Fruit fly (Drosophila melanogaster) whole organism, embryonic: ENCODE data around the gene CG31650.

Experiments
- CG10543 ChIP-seq: fragments of 200-800 bp; sonication (Bioruptor generic); optimal IDR thresholded peaks from 3 replicates; lab custom pipeline; 2017; ENCODE audit warnings: missing biosample characterization, mild to moderate bottlenecking, missing genetic modification characterization, moderate library complexity
- CG11723 ChIP-seq: fragments of 200-800 bp; sonication (Bioruptor generic); optimal IDR thresholded peaks from 2 replicates; lab custom pipeline; 2017; ENCODE audit warnings: missing biosample characterization, mild to moderate bottlenecking, missing genetic modification characterization
- CG14667 ChIP-seq: fragments of 200-800 bp; sonication (Bioruptor generic); IDR thresholded peaks from 2 replicates; pipeline ENCODE4 v1.3.6; 2022; ENCODE audit warnings: missing biosample characterization, missing genetic modification characterization
- CG14710 ChIP-seq: fragments of 200-800 bp; sonication (Bioruptor generic); optimal IDR thresholded peaks from 3 replicates; lab custom pipeline; 2019; ENCODE audit warnings: missing biosample characterization, mild to moderate bottlenecking, missing genetic modification characterization, moderate library complexity
- CG14860 ChIP-seq: fragments of 200-800 bp; sonication (Bioruptor generic); IDR thresholded peaks from 3 replicates; pipeline ENCODE4 v1.3.6; 2022; ENCODE audit warnings: missing biosample characterization, missing genetic modification characterization; ENCODE audit not compliant: partially characterized antibody
- CG15601 ChIP-seq: fragments of 200-800 bp; sonication (Bioruptor generic); optimal IDR thresholded peaks from 3 replicates; lab custom pipeline; 2019; ENCODE audit warnings: missing biosample characterization, mild to moderate bottlenecking, missing genetic modification characterization, moderate library complexity
- CG16779 ChIP-seq: fragments of 200-800 bp; sonication (Bioruptor generic); IDR thresholded peaks from 2 replicates; pipeline ENCODE4 v1.3.6; 2022; ENCODE audit warnings: missing biosample characterization, missing genetic modification characterization
- CG16815 ChIP-seq: fragments of 200-800 bp; sonication (Bioruptor generic); optimal IDR thresholded peaks from 3 replicates; lab custom pipeline; 2017; ENCODE audit warnings: missing biosample characterization, mild to moderate bottlenecking, missing genetic modification characterization
- CG17912 ChIP-seq: fragments of 200-800 bp; sonication (Bioruptor generic); optimal IDR thresholded peaks from 2 replicates; lab custom pipeline; 2018; ENCODE audit warnings: missing biosample characterization, mild to moderate bottlenecking, missing genetic modification characterization
- CG18262 ChIP-seq: fragments of 200-800 bp; optimal IDR thresholded peaks from 3 replicates; lab custom pipeline; 2019; ENCODE audit warnings: missing biosample characterization, mild to moderate bottlenecking, missing genetic modification characterization, moderate library complexity
- CG3847 ChIP-seq: fragments of 200-800 bp; sonication (Bioruptor generic); IDR thresholded peaks from 2 replicates; pipeline ENCODE4 v1.3.6; 2022; ENCODE audit warnings: missing biosample characterization, missing genetic modification characterization
- CG4282 ChIP-seq: fragments of 200-800 bp; sonication (Bioruptor generic); optimal IDR thresholded peaks from 2 replicates; lab custom pipeline; 2016; ENCODE audit warnings: missing biosample characterization, missing genetic modification characterization
- CG5180 ChIP-seq: fragments of 200-800 bp; sonication (Bioruptor generic); optimal IDR thresholded peaks from 3 replicates; lab custom pipeline; 2017; ENCODE audit warnings: missing biosample characterization, missing genetic modification characterization, mild to moderate bottlenecking, moderate library complexity, missing genetic modification reagents
- CG5953 ChIP-seq: fragments of 200-800 bp; sonication (Bioruptor generic); IDR thresholded peaks from 2 replicates; pipeline ENCODE4 v1.3.6; 2022; ENCODE audit warnings: missing biosample characterization, missing genetic modification characterization
- CG6854 ChIP-seq: fragments of 200-800 bp; sonication (Bioruptor generic); optimal IDR thresholded peaks from 3 replicates; lab custom pipeline; 2017; ENCODE audit warnings: missing biosample characterization, mild to moderate bottlenecking, missing genetic modification characterization
- CG8765 ChIP-seq: fragments of 200-800 bp; sonication (Bioruptor generic); IDR thresholded peaks from 2 replicates; pipeline ENCODE4 v1.3.6; 2022; ENCODE audit warnings: missing biosample characterization, missing genetic modification characterization
- CG9727 ChIP-seq: fragments of 200-800 bp; sonication (Bioruptor generic); optimal IDR thresholded peaks from 3 replicates; lab custom pipeline; 2017; ENCODE audit warnings: missing biosample characterization, mild to moderate bottlenecking, missing genetic modification characterization
- Dp ChIP-seq: fragments of 200-800 bp; sonication (Bioruptor generic); optimal IDR thresholded peaks from 2 replicates; lab custom pipeline; 2018; ENCODE audit warnings: missing biosample characterization, mild to moderate bottlenecking, missing genetic modification characterization, moderate library complexity
- Ets65A ChIP-seq: fragments of 200-800 bp; sonication (Bioruptor generic); peaks from one replicate; lab custom pipeline; 2016; ENCODE audit warnings: missing biosample characterization, missing genetic modification characterization
- H15 ChIP-seq: fragments of 200-800 bp; sonication (Bioruptor generic); IDR thresholded peaks from 3 replicates; pipeline ENCODE4 v1.3.6; 2022; ENCODE audit warnings: missing biosample characterization, missing genetic modification characterization
- MBD-R2 ChIP-seq: fragments of 200-800 bp; sonication (Bioruptor generic); IDR thresholded peaks from 2 replicates; pipeline ENCODE4 v1.3.6; 2022; ENCODE audit warnings: missing biosample characterization, missing genetic modification characterization
- Med ChIP-seq: fragments of 200-800 bp; sonication (Bioruptor generic); peaks from one replicate; lab custom pipeline; 2016; ENCODE audit warnings: missing biosample characterization, missing genetic modification characterization, mild to moderate bottlenecking, inconsistent platforms, moderate library complexity
- NFAT ChIP-seq: fragments of 200-800 bp; sonication (Bioruptor generic); IDR thresholded peaks from 2 replicates; pipeline ENCODE4 v1.3.6; 2022; ENCODE audit warnings: missing biosample characterization, missing genetic modification characterization
- Nf-YA ChIP-seq: fragments of 200-800 bp; sonication (Bioruptor generic); IDR thresholded peaks from 2 replicates; pipeline ENCODE4 v1.3.6; 2022; ENCODE audit warnings: missing biosample characterization, missing genetic modification characterization
- Nf-YB ChIP-seq: fragments of 200-800 bp; sonication (Bioruptor generic); optimal IDR thresholded peaks from 3 replicates; lab custom pipeline; 2019; ENCODE audit warnings: missing biosample characterization, mild to moderate bottlenecking, missing genetic modification characterization, moderate library complexity
- Opbp ChIP-seq: fragments of 200-800 bp; sonication (Bioruptor generic); IDR thresholded peaks from 3 replicates; pipeline ENCODE4 v1.3.6; 2022; ENCODE audit warnings: missing biosample characterization, missing genetic modification characterization; ENCODE audit not compliant: partially characterized antibody
- Side ChIP-seq: fragments of 200-800 bp; sonication (Bioruptor generic); optimal IDR thresholded peaks from 2 replicates; lab custom pipeline; 2016; ENCODE audit warnings: missing biosample characterization, missing genetic modification characterization
- bbx ChIP-seq: fragments of 200-800 bp; sonication (Bioruptor generic); IDR thresholded peaks from 2 replicates; pipeline ENCODE4 v1.3.6; 2022; ENCODE audit warnings: missing biosample characterization, missing genetic modification characterization; ENCODE audit not compliant: partially characterized antibody
- crol ChIP-seq: fragments of 200-800 bp; sonication (Bioruptor generic); IDR thresholded peaks from 2 replicates; pipeline ENCODE4 v1.3.6; 2022; ENCODE audit warnings: missing biosample characterization, missing genetic modification characterization
- dysf ChIP-seq: fragments of 200-800 bp; sonication (Bioruptor generic); IDR thresholded peaks from 3 replicates; pipeline ENCODE4 v1.3.6; 2022; ENCODE audit warnings: missing biosample characterization, missing genetic modification characterization
- fd96Cb ChIP-seq: fragments of 200-800 bp; sonication (Bioruptor generic); optimal IDR thresholded peaks from 2 replicates; lab custom pipeline; 2018; ENCODE audit warnings: missing biosample characterization, mild to moderate bottlenecking, missing genetic modification characterization, moderate library complexity
- gcm ChIP-seq: fragments of 200-800 bp; sonication (Bioruptor generic); optimal IDR thresholded peaks from 2 replicates; lab custom pipeline; 2019; ENCODE audit warnings: missing biosample characterization, mild to moderate bottlenecking, missing genetic modification characterization, moderate library complexity
- gem ChIP-seq: fragments of 200-800 bp; sonication (Bioruptor generic); optimal IDR thresholded peaks from 2 replicates; lab custom pipeline; 2019; ENCODE audit warnings: missing biosample characterization, mild to moderate bottlenecking, missing genetic modification characterization, moderate library complexity
- mam ChIP-seq: fragments of 200-800 bp; sonication (Bioruptor generic); optimal IDR thresholded peaks from 3 replicates; lab custom pipeline; 2016; ENCODE audit warnings: missing biosample characterization, missing genetic modification characterization
- onecut ChIP-seq: fragments of 200-800 bp; sonication (Bioruptor generic); IDR thresholded peaks from 2 replicates; pipeline ENCODE4 v1.3.6; 2022; ENCODE audit warnings: missing biosample characterization, missing genetic modification characterization
- pho ChIP-seq: fragments of 200-800 bp; sonication (Bioruptor generic); optimal IDR thresholded peaks from 2 replicates; lab custom pipeline; 2016; ENCODE audit warnings: missing biosample characterization, missing genetic modification characterization
- ranshi ChIP-seq: fragments of 200-800 bp; sonication (Bioruptor generic); IDR thresholded peaks from 2 replicates; pipeline ENCODE4 v1.3.6; 2022; ENCODE audit warnings: missing biosample characterization, missing genetic modification characterization
- repo ChIP-seq: fragments of 200-800 bp; sonication (Bioruptor generic); optimal IDR thresholded peaks from 2 replicates; lab custom pipeline; 2016; ENCODE audit warnings: missing biosample characterization, missing genetic modification characterization
- schlank ChIP-seq: fragments of 200-800 bp; sonication (Bioruptor generic); optimal IDR thresholded peaks from 2 replicates; lab custom pipeline; 2018; ENCODE audit warnings: missing biosample characterization, mild to moderate bottlenecking, missing genetic modification characterization
- slbo ChIP-seq: fragments of 200-800 bp; sonication (Bioruptor generic); IDR thresholded peaks from 2 replicates; pipeline ENCODE4 v1.3.6; 2022; ENCODE audit warnings: missing biosample characterization, missing genetic modification characterization
- slou ChIP-seq: fragments of 200-800 bp; sonication (Bioruptor generic); optimal IDR thresholded peaks from 3 replicates; lab custom pipeline; 2016; ENCODE audit warnings: missing biosample characterization, missing genetic modification characterization
- sna ChIP-seq: fragments of 200-800 bp; sonication (Bioruptor generic); IDR thresholded peaks from 2 replicates; pipeline ENCODE4 v1.3.6; 2022; ENCODE audit warnings: missing biosample characterization, missing genetic modification characterization; ENCODE audit not compliant: partially characterized antibody
- ttk ChIP-seq: fragments of 200-800 bp; sonication (Bioruptor generic); IDR thresholded peaks from 2 replicates; pipeline ENCODE4 v2.1.2; 2022; ENCODE audit warnings: missing biosample characterization, missing genetic modification characterization
- wek ChIP-seq: fragments of 200-800 bp; sonication (Bioruptor generic); optimal IDR thresholded peaks from 3 replicates; lab custom pipeline; 2018; ENCODE audit warnings: missing biosample characterization, mild to moderate bottlenecking, missing genetic modification characterization, moderate library complexity
- zf30C ChIP-seq: fragments of 200-800 bp; sonication (Bioruptor generic); optimal IDR thresholded peaks from 3 replicates; lab custom pipeline; 2018; ENCODE audit warnings: missing biosample characterization, mild to moderate bottlenecking, missing genetic modification characterization

Gene CG31650

dm6 chr2L:5050825-5051224 is 6.3 kb upstream of the CG31650 start, which contains the start of gene CG9121 (continued):
- TF ChIP-seq Nf-YB (no peak), fd96Cb (tag; lab: Kevin White, UChicago) (no peak), CG10543 (no peak), CG16779 (GFP tag; lab: Robert Waterston, UW) (no peak), NFAT (no peak), mam (GFP tag; lab: Kevin White, UChicago) (no peak)

dm6 chr2L:5049974-5050373 is 5.5 kb upstream of the CG31650 start:
- TF ChIP-seq CG5180 (GFP tag; lab: Kevin White, UChicago) (peak; percentile 93), H15 (GFP tag; lab: Robert Waterston, UW) (no peak), zf30C (GFP tag; lab: Kevin White, UChicago) (peak; percentile 67), bbx (GFP tag; lab: Robert Waterston, UW) (0 out of 2 replicates have a peak, but pooled peaks have one; percentile 15), ttk (GFP tag; lab: Robert Waterston, UW) (peak; percentile 38; the same call in 1 of the 2 replicates), CG15601 (tag; lab: Kevin White, UChicago) (peak; percentile 29), Nf-YA (GFP tag; lab: Robert Waterston, UW) (no peak)

- no peak for TF ChIP-seq pho
- no peak for TF ChIP-seq slbo
- TF ChIP-seq gcm: peak; percentile 11
- TF ChIP-seq Ets65A (GFP tag; lab: Kevin White, UChicago): peak; percentile 93
Observed at dm6 chr2L:5046261-5046660, 1.7 kb upstream of the CG31650 start.

- TF ChIP-seq wek (no peak), CG11723 (peak; percentile 6), CG5953 (GFP tag; lab: Robert Waterston, UW) (peak; percentile 49; the same call in 1 of the 2 replicates), repo (GFP tag; lab: Kevin White, UChicago) (peak; percentile 48), Dp (GFP tag; lab: Kevin White, UChicago) (no peak), dysf (peak; percentile 44; the same call in 1 of the 3 replicates), CG8765 (GFP tag; lab: Robert Waterston, UW) (no peak), sna (no peak), Med (GFP tag; lab: Kevin White, UChicago) (peak; percentile 92), CG18262 (tag; lab: Kevin White, UChicago) (peak; percentile 75), CG3847 (GFP tag; lab: Robert Waterston, UW) (0 out of 2 replicates have a peak, but pooled peaks have one; percentile 40), CG14860 (GFP tag; lab: Robert Waterston, UW) (no peak), CG14710 (tag; lab: Kevin White, UChicago) (peak; percentile 39), CG4282 (GFP tag; lab: Kevin White, UChicago) (no peak), slou (GFP tag; lab: Kevin White, UChicago) (peak; percentile 32), CG9727 (peak; percentile 60), onecut (peak; percentile 33), bbx (GFP tag; lab: Robert Waterston, UW) (peak; percentile 46), ranshi (no peak), CG6854 (GFP tag; lab: Kevin White, UChicago) (no peak), Opbp (GFP tag; lab: Robert Waterston, UW) (0 out of 3 replicates have a peak, but pooled peaks have one; percentile 8), schlank (tag; lab: Kevin White, UChicago) (no peak), MBD-R2 (no peak), CG14667 (GFP tag; lab: Robert Waterston, UW) (peak; percentile 31; the same call in 1 of the 2 replicates), crol (no peak), gem (tag; lab: Kevin White, UChicago) (peak; percentile 66), CG17912 (GFP tag; lab: Kevin White, UChicago) (no peak), Side (GFP tag; lab: Kevin White, UChicago) (peak; percentile 7), CG16815 (GFP tag; lab: Kevin White, UChicago) (peak; percentile 1)
Observed at dm6 chr2L:5044892-5045619, 544 bp upstream of the CG31650 start.
